Worm (Caenorhabditis elegans) whole organism, young adult: ENCODE measurements around the gene ZC404.16.
A peak's percentile ranks its signal among the peaks of the same experiment; 100 is the strongest.

ENCODE experiments used
- B0019.2 ChIP-seq: fragments of 200-800 bp; sonication (Bioruptor generic); conservative IDR thresholded peaks from 2 replicates; pipeline ENCODE4 v1.3.6; 2022; ENCODE audit warnings: missing genetic modification reagents, missing genetic modification characterization, missing compliant biosample characterization
- B0336.3 ChIP-seq: fragments of 200-800 bp; sonication (Bioruptor generic); IDR thresholded peaks from 2 replicates; pipeline ENCODE4 v1.3.6; 2022; ENCODE audit warnings: missing genetic modification characterization, missing compliant biosample characterization
- F23B12.7 ChIP-seq: sonication (generic microtip); optimal IDR thresholded peaks from 2 replicates; lab custom pipeline; 2017; ENCODE audit warnings: missing genetic modification characterization, mild to moderate bottlenecking, missing compliant biosample characterization, antibody characterized with exemption, moderate library complexity; ENCODE audit not compliant: insufficient read depth
- F39B2.1 ChIP-seq: fragments of 200-800 bp; sonication (Bioruptor generic); IDR thresholded peaks from 2 replicates; pipeline ENCODE4 v1.3.6; 2022; ENCODE audit warnings: missing genetic modification reagents, missing genetic modification characterization, missing compliant biosample characterization
- F52B5.7 ChIP-seq: sonication (generic microtip); optimal IDR thresholded peaks from 2 replicates; lab custom pipeline; 2016; ENCODE audit warnings: mild to moderate bottlenecking, missing genetic modification characterization, missing compliant biosample characterization
- F55B11.4 ChIP-seq: sonication (generic microtip); optimal IDR thresholded peaks from 2 replicates; lab custom pipeline; 2016; ENCODE audit warnings: missing compliant biosample characterization, missing genetic modification characterization, borderline replicate concordance; ENCODE audit not compliant: insufficient read depth
- F57C9.4 ChIP-seq: sonication (generic microtip); optimal IDR thresholded peaks from 2 replicates; lab custom pipeline; 2017; ENCODE audit warnings: mild to moderate bottlenecking, missing genetic modification characterization, missing compliant biosample characterization
- K11D2.4 ChIP-seq: fragments of 200-800 bp; sonication (Bioruptor generic); IDR thresholded peaks from 2 replicates; pipeline ENCODE4 v1.3.6; 2022; ENCODE audit warnings: missing genetic modification reagents, missing genetic modification characterization, missing compliant biosample characterization
- T26A5.8 ChIP-seq: sonication (generic microtip); optimal IDR thresholded peaks from 2 replicates; lab custom pipeline; 2016; ENCODE audit warnings: missing genetic modification characterization, missing compliant biosample characterization
- Y53G8AR.9 ChIP-seq: fragments of 200-800 bp; sonication (Bioruptor generic); conservative IDR thresholded peaks from 2 replicates; pipeline ENCODE4 v1.3.6; 2022; ENCODE audit warnings: missing genetic modification reagents, missing genetic modification characterization, missing compliant biosample characterization
- Y67H2A.10 ChIP-seq: fragments of 200-800 bp; sonication (Bioruptor generic); conservative IDR thresholded peaks from 2 replicates; pipeline ENCODE4 v1.3.6; 2022; ENCODE audit warnings: missing genetic modification reagents, missing genetic modification characterization, missing compliant biosample characterization
- atf-7 ChIP-seq: sonication (generic microtip); optimal IDR thresholded peaks from 2 replicates; lab custom pipeline; 2017; ENCODE audit warnings: mild to moderate bottlenecking, missing genetic modification characterization, missing compliant biosample characterization
- cebp-1 ChIP-seq, 2 experiments: fragments of 200-800 bp in 1 of 2; sonication (Bioruptor generic) in 1 of 2; sonication (generic microtip) in 1 of 2; IDR thresholded peaks in 1 of 2; optimal IDR thresholded peaks in 1 of 2; 2 replicates each; pipeline versions ENCODE4 v1.3.6 to Lab custom; 2017 to 2022; ENCODE audit warnings: missing compliant biosample characterization in 2 of 2, missing genetic modification characterization in 2 of 2, mild to moderate bottlenecking in 1 of 2, missing genetic modification reagents in 1 of 2, moderate library complexity in 1 of 2
- ceh-100 ChIP-seq: fragments of 200-800 bp; sonication (Bioruptor generic); IDR thresholded peaks from 2 replicates; pipeline ENCODE4 v1.3.6; 2022; ENCODE audit warnings: missing genetic modification reagents, missing genetic modification characterization, missing compliant biosample characterization
- ceh-40 ChIP-seq: fragments of 200-800 bp; sonication (Bioruptor generic); IDR thresholded peaks from 2 replicates; pipeline ENCODE4 v1.3.6; 2022; ENCODE audit warnings: missing genetic modification characterization, missing compliant biosample characterization
- ceh-91 ChIP-seq: fragments of 200-800 bp; sonication (Bioruptor generic); IDR thresholded peaks from 2 replicates; pipeline ENCODE4 v1.3.6; 2022; ENCODE audit warnings: missing genetic modification reagents, missing genetic modification characterization, missing compliant biosample characterization
- dox-1 ChIP-seq: fragments of 200-800 bp; sonication (Bioruptor generic); IDR thresholded peaks from 2 replicates; pipeline ENCODE4 v1.3.6; 2022; ENCODE audit warnings: missing genetic modification reagents, missing genetic modification characterization, missing compliant biosample characterization
- dpl-1 ChIP-seq: fragments of 150-350 bp; optimal IDR thresholded peaks from 2 replicates; lab custom pipeline; 2014; ENCODE audit warnings: missing biosample characterization, missing genetic modification reagents, missing genetic modification characterization
- ekl-4 ChIP-seq: fragments of 200-800 bp; sonication (Bioruptor generic); IDR thresholded peaks from 2 replicates; pipeline ENCODE4 v1.3.6; 2022; ENCODE audit warnings: missing genetic modification reagents, missing genetic modification characterization, missing compliant biosample characterization
- hmg-1.2 ChIP-seq: fragments of 200-800 bp; sonication (Bioruptor generic); IDR thresholded peaks from 2 replicates; pipeline ENCODE4 v1.3.6; 2022; ENCODE audit warnings: missing genetic modification reagents, missing genetic modification characterization, missing compliant biosample characterization
- hrde-1 ChIP-seq: sonication (generic microtip); optimal IDR thresholded peaks from 2 replicates; lab custom pipeline; 2016; ENCODE audit warnings: missing genetic modification characterization, mild to moderate bottlenecking, missing compliant biosample characterization, moderate library complexity, missing genotype, missing genetic modification reagents, borderline replicate concordance
- hsf-1 ChIP-seq: fragments of 200-800 bp; sonication (Bioruptor generic); IDR thresholded peaks from 2 replicates; pipeline ENCODE4 v1.3.6; 2022; ENCODE audit warnings: missing genetic modification reagents, missing genetic modification characterization, missing compliant biosample characterization
- let-607 ChIP-seq, 2 experiments: fragments of 200-800 bp in 1 of 2; sonication (Bioruptor generic) in 1 of 2; sonication (generic microtip) in 1 of 2; optimal IDR thresholded peaks; 2 replicates each; lab custom pipeline; 2016 to 2018; ENCODE audit warnings: mild to moderate bottlenecking in 2 of 2, missing compliant biosample characterization in 2 of 2, missing genetic modification characterization in 2 of 2, moderate library complexity in 2 of 2, missing genotype in 1 of 2
- lin-26 ChIP-seq: fragments of 200-800 bp; sonication (Bioruptor generic); IDR thresholded peaks from 2 replicates; pipeline ENCODE4 v1.3.6; 2022; ENCODE audit warnings: missing genetic modification reagents, missing genetic modification characterization, missing compliant biosample characterization
- lin-54 ChIP-seq: fragments of 200-800 bp; sonication (Bioruptor generic); optimal IDR thresholded peaks from 2 replicates; lab custom pipeline; 2018; ENCODE audit warnings: mild to moderate bottlenecking, missing genetic modification characterization, missing compliant biosample characterization
- lir-1 ChIP-seq: fragments of 200-800 bp; sonication (Bioruptor generic); conservative IDR thresholded peaks from 2 replicates; pipeline ENCODE4 v1.3.6; 2022; ENCODE audit warnings: missing genetic modification reagents, missing genetic modification characterization, missing compliant biosample characterization
- madf-10 ChIP-seq: sonication (generic microtip); optimal IDR thresholded peaks from 2 replicates; lab custom pipeline; 2016; ENCODE audit warnings: mild to moderate bottlenecking, missing genetic modification characterization, missing compliant biosample characterization
- madf-3 ChIP-seq: fragments of 200-800 bp; sonication (Bioruptor generic); IDR thresholded peaks from 2 replicates; pipeline ENCODE4 v1.3.6; 2022; ENCODE audit warnings: missing genetic modification reagents, missing genetic modification characterization, missing compliant biosample characterization
- madf-6 ChIP-seq: fragments of 200-800 bp; sonication (Bioruptor generic); IDR thresholded peaks from 2 replicates; pipeline ENCODE4 v1.3.6; 2022; ENCODE audit warnings: missing genetic modification reagents, missing genetic modification characterization, missing compliant biosample characterization
- madf-8 ChIP-seq: fragments of 200-800 bp; sonication (Bioruptor generic); conservative IDR thresholded peaks from 2 replicates; pipeline ENCODE4 v1.3.6; 2022; ENCODE audit warnings: missing genetic modification reagents, missing genetic modification characterization, missing compliant biosample characterization
- mcd-1 ChIP-seq: fragments of 200-800 bp; sonication (Bioruptor generic); IDR thresholded peaks from 2 replicates; pipeline ENCODE4 v1.3.6; 2022; ENCODE audit warnings: missing genetic modification reagents, missing genetic modification characterization, missing compliant biosample characterization
- mel-28 ChIP-seq: sonication (generic microtip); optimal IDR thresholded peaks from 2 replicates; lab custom pipeline; 2016; ENCODE audit warnings: borderline replicate concordance, mild to moderate bottlenecking, missing genetic modification characterization, missing compliant biosample characterization
- nhr-120 ChIP-seq: fragments of 200-800 bp; sonication (Bioruptor generic); IDR thresholded peaks from 2 replicates; pipeline ENCODE4 v1.3.6; 2022; ENCODE audit warnings: missing genetic modification characterization, missing compliant biosample characterization
- nhr-80 ChIP-seq: sonication (generic microtip); optimal IDR thresholded peaks from 2 replicates; lab custom pipeline; 2016; ENCODE audit warnings: missing genetic modification characterization, missing compliant biosample characterization
- rcor-1 ChIP-seq: fragments of 200-800 bp; sonication (Bioruptor generic); IDR thresholded peaks from 2 replicates; pipeline ENCODE4 v1.3.6; 2022; ENCODE audit warnings: missing genetic modification reagents, missing genetic modification characterization, missing compliant biosample characterization
- repo-1 ChIP-seq: sonication (generic microtip); optimal IDR thresholded peaks from 2 replicates; lab custom pipeline; 2017; ENCODE audit warnings: mild to moderate bottlenecking, missing genetic modification characterization, missing compliant biosample characterization
- rpc-1 ChIP-seq, 2 experiments: fragments of 150-350 bp in 1 of 2; sonication (generic microtip) in 1 of 2; optimal IDR thresholded peaks; 2 replicates each; lab custom pipeline; 2014 to 2018; ENCODE audit warnings: missing biosample characterization in 1 of 2, missing genetic modification characterization in 1 of 2, missing genetic modification reagents in 1 of 2, missing genotype in 1 of 2
- sdz-38 ChIP-seq: sonication (generic microtip); optimal IDR thresholded peaks from 2 replicates; lab custom pipeline; 2016; ENCODE audit warnings: missing genotype, missing genetic modification characterization, missing compliant biosample characterization
- tbx-9 ChIP-seq: sonication (generic microtip); optimal IDR thresholded peaks from 2 replicates; lab custom pipeline; 2016; ENCODE audit warnings: borderline replicate concordance, missing genetic modification characterization, inconsistent platforms, missing compliant biosample characterization
- tlf-1 ChIP-seq: fragments of 200-800 bp; sonication (Bioruptor generic); optimal IDR thresholded peaks from 2 replicates; lab custom pipeline; 2018; ENCODE audit warnings: mild to moderate bottlenecking, missing genetic modification characterization, missing compliant biosample characterization
- unc-62 ChIP-seq: fragments of 150-350 bp; optimal IDR thresholded peaks from 2 replicates; lab custom pipeline; 2014; ENCODE audit warnings: missing biosample characterization, missing genetic modification reagents, missing genetic modification characterization
- zim-3 ChIP-seq: sonication (generic microtip); optimal IDR thresholded peaks from 2 replicates; lab custom pipeline; 2017; ENCODE audit warnings: mild to moderate bottlenecking, missing genetic modification characterization, moderate library complexity, missing compliant biosample characterization

Gene ZC404.16

ce11 chrV:6787906-6788430 is 14.3 kb upstream of the ZC404.16 start, which contains the start of gene ZC404.2:
TSS of gene ZC404.2 (plus strand) at chrV:6787952.
- TF ChIP-seq B0336.3, result no peak
- TF ChIP-seq F57C9.4 (tag; lab: Kevin White, UChicago), result no peak
- TF ChIP-seq F52B5.7 (tag; lab: Kevin White, UChicago), result peak; percentile 36
- 0 out of 2 replicates have a peak, but pooled peaks have one; percentile 51 for TF ChIP-seq Y53G8AR.9
- peak; percentile 34; the same call in 1 of the 2 replicates for TF ChIP-seq ceh-91 (GFP tag; lab: Robert Waterston, UW)
- TF ChIP-seq ekl-4 (GFP tag; lab: Robert Waterston, UW), result 0 out of 2 replicates have a peak, but pooled peaks have one; percentile 14
- TF ChIP-seq mcd-1 (GFP tag; lab: Robert Waterston, UW), result peak; percentile 30; the same call in 1 of the 2 replicates
- no peak for TF ChIP-seq cebp-1 (GFP tag; IDR thresholded peaks at IDR 0.05; lab: Robert Waterston, UW)
- peak; percentile 10 for TF ChIP-seq cebp-1 (tag; optimal IDR thresholded peaks at IDR 0.05; lab: Kevin White, UChicago)
- TF ChIP-seq hmg-1.2, result 0 out of 2 replicates have a peak, but pooled peaks have one; percentile 13
- no peak for TF ChIP-seq nhr-120
- TF ChIP-seq F23B12.7 (tag; lab: Kevin White, UChicago), result no peak

ce11 chrV:6784853-6785492 is 11.3 kb upstream of the ZC404.16 start, which contains the start of the genes spn-4 and spe-39:
TSS of gene spn-4 (minus strand) at chrV:6784903.
TSS of gene spe-39 (plus strand) at chrV:6785451.
- TF ChIP-seq atf-7 (tag; lab: Kevin White, UChicago) (no peak), K11D2.4 (0 out of 2 replicates have a peak, but pooled peaks have one; percentile 36), mel-28 (tag; lab: Kevin White, UChicago) (no peak), nhr-80 (peak; percentile 8), cebp-1 (GFP tag; IDR thresholded peaks at IDR 0.05; lab: Robert Waterston, UW) (no peak), cebp-1 (tag; optimal IDR thresholded peaks at IDR 0.05; lab: Kevin White, UChicago) (peak; percentile 60), lin-26 (GFP tag; lab: Robert Waterston, UW) (no peak), tbx-9 (tag; lab: Kevin White, UChicago) (no peak), hmg-1.2 (peak; percentile 47), unc-62 (GFP tag; lab: Kevin White, UChicago) (no peak), B0019.2 (GFP tag; lab: Robert Waterston, UW) (peak; percentile 72), dox-1 (GFP tag; lab: Robert Waterston, UW) (peak; percentile 58), madf-10 (tag; lab: Kevin White, UChicago) (no peak), madf-6 (peak; percentile 97), Y67H2A.10 (GFP tag; lab: Robert Waterston, UW) (no peak), tlf-1 (peak; percentile 92), sdz-38 (tag; lab: Kevin White, UChicago) (no peak), zim-3 (tag; lab: Kevin White, UChicago) (no peak), hrde-1 (tag; lab: Kevin White, UChicago) (peak; percentile 48), hsf-1 (0 out of 2 replicates have a peak, but pooled peaks have one; percentile 52), B0336.3 (peak; percentile 76), T26A5.8 (no peak), lir-1 (GFP tag; lab: Robert Waterston, UW) (peak; percentile 43; the same call in 1 of the 2 replicates), rcor-1 (GFP tag; lab: Robert Waterston, UW) (0 out of 2 replicates have a peak, but pooled peaks have one; percentile 49), ceh-100 (GFP tag; lab: Robert Waterston, UW) (peak; percentile 55; the same call in 1 of the 2 replicates), madf-3 (GFP tag; lab: Robert Waterston, UW) (peak; percentile 28; the same call in 1 of the 2 replicates), lin-54 (GFP tag; lab: Kevin White, UChicago) (peak; percentile 89), ceh-40 (no peak), F55B11.4 (tag; lab: Kevin White, UChicago) (no peak), nhr-120 (no peak), let-607 (tag; optimal IDR thresholded peaks at IDR 0.05; lab: Kevin White, UChicago) (peak in 1 of 2 experiments; percentile 14), repo-1 (no peak), ekl-4 (GFP tag; lab: Robert Waterston, UW) (peak; percentile 65), rpc-1 (optimal IDR thresholded peaks at IDR 0.05; lab: Kevin White, UChicago) (peak; percentile 48), rpc-1 (tag; optimal IDR thresholded peaks at IDR 0.05; lab: Kevin White, UChicago) (no peak), madf-8 (GFP tag; lab: Robert Waterston, UW) (peak; percentile 96), dpl-1 (GFP tag; lab: Kevin White, UChicago) (peak; percentile 81), F39B2.1 (GFP tag; lab: Robert Waterston, UW) (no peak)
